Worm (Caenorhabditis elegans) whole organism, midembryonic: ENCODE measurements around the gene D2024.1.
"Not testable (repeated sequence)": the region's sequence is repeated elsewhere in the genome, so short reads cannot be mapped to it uniquely, and the experiment has no call there.

Experiments used
- T22C8.4 ChIP-seq: fragments of 200-800 bp; sonication (Bioruptor generic); IDR thresholded peaks from 2 replicates; pipeline ENCODE4 v1.3.6; 2022; ENCODE audit warnings: missing genetic modification characterization, missing compliant biosample characterization
- cog-1 ChIP-seq: sonication (generic microtip); optimal IDR thresholded peaks from 2 replicates; lab custom pipeline; 2016; ENCODE audit warnings: missing genetic modification characterization, missing compliant biosample characterization
- flt-1 ChIP-seq: fragments of 200-800 bp; sonication (Bioruptor generic); IDR thresholded peaks from 2 replicates; pipeline ENCODE4 v1.3.6; 2022; ENCODE audit warnings: missing genetic modification characterization, missing compliant biosample characterization
- klf-2 ChIP-seq: fragments of 200-800 bp; sonication (Bioruptor generic); conservative IDR thresholded peaks from 2 replicates; pipeline ENCODE4 v1.3.6; 2022; ENCODE audit warnings: missing genetic modification reagents, missing genetic modification characterization, missing compliant biosample characterization
- med-1 ChIP-seq: sonication (generic microtip); optimal IDR thresholded peaks from 2 replicates; lab custom pipeline; 2017; ENCODE audit warnings: missing genetic modification characterization, mild to moderate bottlenecking, missing compliant biosample characterization, antibody characterized with exemption, missing genetic modification reagents; ENCODE audit not compliant: insufficient read depth
- ref-1 ChIP-seq: fragments of 200-800 bp; sonication (Bioruptor generic); conservative IDR thresholded peaks from 2 replicates; pipeline ENCODE4 v1.3.6; 2022; ENCODE audit warnings: missing genetic modification reagents, missing genetic modification characterization, missing compliant biosample characterization
- tab-1 ChIP-seq: fragments of 200-800 bp; sonication (Bioruptor generic); IDR thresholded peaks from 2 replicates; pipeline ENCODE4 v1.3.6; 2022; ENCODE audit warnings: missing genetic modification characterization, missing compliant biosample characterization
- ztf-23 ChIP-seq: fragments of 200-800 bp; sonication (Bioruptor generic); IDR thresholded peaks from 2 replicates; pipeline ENCODE4 v1.3.6; 2022; ENCODE audit warnings: missing genetic modification reagents, missing genetic modification characterization, missing compliant biosample characterization
- ztf-29 ChIP-seq: fragments of 200-800 bp; sonication (Bioruptor generic); IDR thresholded peaks from 2 replicates; pipeline ENCODE4 v1.3.6; 2022; ENCODE audit warnings: missing genetic modification reagents, missing genetic modification characterization, missing compliant biosample characterization

D2024.1 gene

DNA sequence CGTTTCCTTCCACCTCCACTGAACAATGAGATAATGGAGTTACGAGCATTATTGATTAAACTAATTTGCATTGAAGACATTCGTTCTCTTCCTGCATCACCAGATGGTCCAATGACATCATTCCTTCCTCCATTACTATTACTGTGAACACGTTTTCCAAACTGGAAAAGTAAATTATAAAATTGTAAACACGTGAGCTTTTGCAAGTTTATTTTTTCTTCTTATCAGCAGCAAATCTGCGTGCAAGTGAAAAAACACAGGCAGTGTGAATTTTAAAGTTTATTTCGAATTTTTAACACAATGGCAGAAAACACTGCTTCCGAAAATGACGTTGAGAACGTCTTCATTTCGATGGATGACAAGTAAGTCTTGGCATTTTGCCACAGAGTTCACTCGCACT is at the start of gene D2024.1:
D2024.1 (plus strand) TSS at position 301 of the 400 bp plus-strand sequence.
- not testable (repeated sequence) for TF ChIP-seq ref-1, ztf-29, klf-2 (GFP tag; lab: Robert Waterston, UW)

ce11 chrIV:7203696-7204095 is 43.6 kb upstream of the D2024.1 start, which contains the start of gene R13A1.3:
TSS of gene R13A1.3 (plus strand) at chrIV:7203996.
- TF ChIP-seq ref-1 (GFP tag; lab: Robert Waterston, UW) (no peak), cog-1 (tag; lab: Kevin White, UChicago) (no peak), med-1 (no peak), ztf-23 (GFP tag; lab: Robert Waterston, UW) (no peak), flt-1 (GFP tag; lab: Robert Waterston, UW) (no peak), klf-2 (GFP tag; lab: Robert Waterston, UW) (no peak), T22C8.4 (GFP tag; lab: Robert Waterston, UW) (no peak), ztf-29 (GFP tag; lab: Robert Waterston, UW) (no peak), tab-1 (GFP tag; lab: Robert Waterston, UW) (no peak)

ce11 chrIV:7205969-7206368 is 41.4 kb upstream of the D2024.1 start, which contains the start of gene kcc-1:
TSS of gene kcc-1 (plus strand) at chrIV:7206269.
- TF ChIP-seq ztf-23 (GFP tag; lab: Robert Waterston, UW) (no peak), ztf-29 (GFP tag; lab: Robert Waterston, UW) (no peak), ref-1 (GFP tag; lab: Robert Waterston, UW) (no peak), flt-1 (GFP tag; lab: Robert Waterston, UW) (no peak), klf-2 (GFP tag; lab: Robert Waterston, UW) (no peak), T22C8.4 (GFP tag; lab: Robert Waterston, UW) (no peak), cog-1 (tag; lab: Kevin White, UChicago) (no peak)

- TF ChIP-seq T22C8.4 (GFP tag; lab: Robert Waterston, UW) (no peak), ztf-29 (GFP tag; lab: Robert Waterston, UW) (no peak), klf-2 (GFP tag; lab: Robert Waterston, UW) (no peak)
Measured at ce11 chrIV:7208961-7209360, 38.4 kb upstream of the D2024.1 start.

ce11 chrIV:7211313-7211712 is 36.0 kb upstream of the D2024.1 start:
- no peak for TF ChIP-seq cog-1 (tag; lab: Kevin White, UChicago)
- TF ChIP-seq med-1 = no peak
- no peak for TF ChIP-seq ztf-23 (GFP tag; lab: Robert Waterston, UW)
- no peak for TF ChIP-seq ref-1 (GFP tag; lab: Robert Waterston, UW)
- TF ChIP-seq ztf-29 (GFP tag; lab: Robert Waterston, UW) = no peak
- TF ChIP-seq klf-2 (GFP tag; lab: Robert Waterston, UW) = no peak

DNA sequence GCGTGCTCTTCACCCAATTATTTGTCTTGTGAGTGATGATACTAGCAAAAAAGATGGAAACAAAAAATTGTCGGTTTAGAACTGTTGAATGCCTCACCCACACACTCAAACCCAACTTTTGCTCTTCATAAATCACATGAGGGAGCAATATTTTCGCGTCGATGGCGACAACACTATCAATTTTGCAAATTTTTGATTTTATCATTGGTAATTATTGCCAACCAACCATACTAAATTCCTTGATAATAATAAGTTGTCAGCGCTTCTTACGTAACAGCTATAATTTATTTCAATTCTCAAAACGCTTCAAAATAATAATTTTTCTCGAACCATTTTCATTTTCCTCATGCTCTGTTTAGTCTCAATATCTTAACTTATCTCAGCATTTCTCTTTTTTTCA is 34.6 kb upstream of the D2024.1 start:
- no peak for TF ChIP-seq tab-1 (GFP tag; lab: Robert Waterston, UW)
- TF ChIP-seq ref-1 (GFP tag; lab: Robert Waterston, UW) = no peak
- TF ChIP-seq ztf-29 (GFP tag; lab: Robert Waterston, UW) = no peak
- no peak for TF ChIP-seq cog-1 (tag; lab: Kevin White, UChicago)
- TF ChIP-seq klf-2 (GFP tag; lab: Robert Waterston, UW) = no peak
- TF ChIP-seq ztf-23 (GFP tag; lab: Robert Waterston, UW) = no peak
- TF ChIP-seq flt-1 (GFP tag; lab: Robert Waterston, UW) = no peak

DNA sequence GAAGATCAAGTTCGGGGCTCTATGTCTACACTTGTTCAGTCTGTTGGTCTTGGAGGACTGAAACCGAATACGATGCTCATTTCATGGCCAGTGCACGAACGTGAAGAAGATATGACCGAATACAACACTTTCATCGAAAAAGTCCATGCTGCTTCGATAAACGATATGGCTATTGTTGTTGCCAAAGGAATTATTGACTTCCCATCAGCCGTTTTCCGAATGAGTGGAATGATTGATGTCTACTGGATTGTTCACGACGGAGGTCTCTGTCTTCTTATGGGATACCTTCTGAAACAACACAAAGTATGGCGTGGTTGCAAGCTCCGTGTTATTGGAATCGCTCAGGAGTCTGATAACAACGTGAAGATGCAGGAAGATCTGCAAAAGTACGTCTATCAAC is 31.1 kb upstream of the D2024.1 start:
- TF ChIP-seq cog-1 (tag; lab: Kevin White, UChicago) (no peak), med-1 (no peak), ztf-29 (GFP tag; lab: Robert Waterston, UW) (no peak), ztf-23 (GFP tag; lab: Robert Waterston, UW) (no peak), T22C8.4 (GFP tag; lab: Robert Waterston, UW) (no peak), flt-1 (GFP tag; lab: Robert Waterston, UW) (no peak), tab-1 (GFP tag; lab: Robert Waterston, UW) (no peak), klf-2 (GFP tag; lab: Robert Waterston, UW) (no peak), ref-1 (GFP tag; lab: Robert Waterston, UW) (no peak)

DNA sequence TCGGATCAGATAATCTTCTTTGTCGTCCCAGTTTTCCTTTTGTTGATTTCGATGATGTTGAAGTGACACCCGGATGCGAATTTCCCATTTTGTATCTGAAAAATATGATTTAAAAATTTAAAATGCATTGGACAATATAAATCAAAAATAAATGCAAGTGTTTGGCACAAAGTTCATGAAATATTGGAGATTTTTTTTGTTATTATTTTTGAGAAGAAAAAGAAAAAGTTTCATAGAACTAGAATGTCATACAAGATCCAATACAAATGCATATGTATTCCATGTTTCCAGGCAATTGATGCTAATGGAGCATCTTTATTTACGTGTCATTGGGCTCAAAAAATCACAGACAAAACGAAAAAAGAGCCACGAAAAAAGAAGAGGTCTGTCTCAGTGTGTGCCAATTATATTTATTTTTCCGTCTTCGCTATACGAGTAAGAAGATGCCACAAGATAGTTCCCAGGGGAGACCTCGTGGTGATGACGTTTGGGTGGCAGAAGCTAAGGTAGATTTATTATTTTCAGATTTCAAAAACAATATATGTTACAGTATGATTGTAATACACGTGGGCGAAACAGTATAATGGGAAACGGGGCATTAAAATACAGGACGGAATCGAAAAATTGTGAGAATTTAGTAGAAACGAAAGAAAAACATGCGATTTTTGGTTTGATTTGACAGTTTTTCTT is 27.8 kb upstream of the D2024.1 start, which contains the start of the genes glb-23 and R13A1.1:
glb-23 (minus strand) TSS at position 101 of the 690 bp plus-strand sequence.
R13A1.1 (plus strand) TSS at position 640 of the 690 bp plus-strand sequence.
- TF ChIP-seq klf-2 (GFP tag; lab: Robert Waterston, UW) (no peak), tab-1 (GFP tag; lab: Robert Waterston, UW) (no peak), cog-1 (tag; lab: Kevin White, UChicago) (no peak), ref-1 (GFP tag; lab: Robert Waterston, UW) (no peak), ztf-23 (GFP tag; lab: Robert Waterston, UW) (no peak), ztf-29 (GFP tag; lab: Robert Waterston, UW) (no peak), flt-1 (GFP tag; lab: Robert Waterston, UW) (no peak), T22C8.4 (GFP tag; lab: Robert Waterston, UW) (no peak), med-1 (no peak)

DNA sequence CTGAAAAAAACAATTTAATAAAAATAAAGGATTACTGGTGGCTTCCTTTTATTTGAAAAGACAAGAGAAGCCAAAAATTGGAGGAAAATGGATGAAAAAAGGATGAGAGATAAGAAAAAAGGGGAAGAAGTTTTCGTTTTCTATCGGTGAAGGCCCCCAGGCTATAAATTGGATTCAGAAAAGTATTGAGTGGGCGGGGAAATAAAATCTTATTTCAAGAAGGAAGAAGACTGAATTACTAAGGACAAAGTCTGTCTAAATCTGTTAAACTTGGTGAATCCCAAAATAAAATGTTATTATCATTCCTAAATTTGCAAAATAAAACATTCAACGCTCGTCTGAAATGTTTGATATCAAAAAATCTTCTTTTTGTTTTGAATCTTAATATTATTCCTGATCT is 25.3 kb upstream of the D2024.1 start:
- TF ChIP-seq ztf-29 (GFP tag; lab: Robert Waterston, UW) (no peak), ref-1 (GFP tag; lab: Robert Waterston, UW) (no peak), cog-1 (tag; lab: Kevin White, UChicago) (no peak), T22C8.4 (GFP tag; lab: Robert Waterston, UW) (no peak), med-1 (no peak), ztf-23 (GFP tag; lab: Robert Waterston, UW) (no peak), klf-2 (GFP tag; lab: Robert Waterston, UW) (no peak), tab-1 (GFP tag; lab: Robert Waterston, UW) (no peak)
